ENCODE assay signal across 4 worm cellular contexts in genomic region chrIV:4762990-4763545, ce11.
TF ChIP-seq lines count a peak whose summit lies in the region.
"Not testable (repeated sequence)": the region's sequence is repeated elsewhere in the genome, so short reads cannot be mapped to it uniquely, and the experiment has no call there.

No protein-coding gene starts in this region.

TF ChIP-seq in whole organism, L1 larva, 84 proteins besides CTCF, POLR2A, EP300 and RAD21:
- TF ChIP-seq efl-1 (optimal IDR thresholded peaks at IDR 0.05; lab: Kevin White, UChicago) (peak; percentile 11 to 13), efl-1 (GFP tag; optimal IDR thresholded peaks at IDR 0.05 in 1 of 2; lab: Kevin White, UChicago) (peak in 1 of 2 experiments; percentile 49), lsy-2 (tag; optimal IDR thresholded peaks at IDR 0.05; lab: Kevin White, UChicago) (peak; percentile 29 to 53), lin-35 (GFP tag; optimal IDR thresholded peaks at IDR 0.05; lab: Kevin White, UChicago) (peak in 1 of 2 experiments; percentile 22)

TF ChIP-seq in whole organism, L4 larva, 104 proteins besides CTCF, POLR2A, EP300 and RAD21:
- TF ChIP-seq lin-38 (GFP tag; IDR thresholded peaks at IDR 0.05; lab: Robert Waterston, UW), result peak; percentile 83
- 0 out of 2 replicates have a peak, but pooled peaks have one; percentile 34 for TF ChIP-seq snpc-1.2 (GFP tag; IDR thresholded peaks at IDR 0.05; lab: Robert Waterston, UW)

TF ChIP-seq in whole organism, mixed stage, embryonic, 35 proteins besides CTCF, POLR2A, EP300 and RAD21:
- peak; percentile 4 for TF ChIP-seq lsy-2 (tag; optimal IDR thresholded peaks at IDR 0.05; lab: Kevin White, UChicago)

TF ChIP-seq in whole organism, young adult, 124 proteins besides CTCF, POLR2A, EP300 and RAD21:
- TF ChIP-seq snpc-4 (GFP tag; optimal IDR thresholded peaks at IDR 0.05; lab: Kevin White, UChicago), result not testable (repeated sequence)
- TF ChIP-seq snpc-4 (tag; optimal IDR thresholded peaks at IDR 0.05; lab: Kevin White, UChicago), result peak in 1 of 4 experiments; percentile 39
- TF ChIP-seq xnd-1 (tag; optimal IDR thresholded peaks at IDR 0.05; lab: Kevin White, UChicago), result peak; percentile 17
- TF ChIP-seq madf-6 (GFP tag; IDR thresholded peaks at IDR 0.05; lab: Robert Waterston, UW), result peak; percentile 75
- peak; percentile 49 for TF ChIP-seq F33H1.4 (GFP tag; IDR thresholded peaks at IDR 0.05; lab: Robert Waterston, UW)
- peak; percentile 52 for TF ChIP-seq lsl-1 (GFP tag; optimal IDR thresholded peaks at IDR 0.05; lab: Kevin White, UChicago)
- peak; percentile 70 for TF ChIP-seq mcd-1 (GFP tag; IDR thresholded peaks at IDR 0.05; lab: Robert Waterston, UW)
- peak; percentile 26; the same call in 1 of the 2 replicates for TF ChIP-seq hmg-1.2 (GFP tag; IDR thresholded peaks at IDR 0.05; lab: Robert Waterston, UW)
